Worm (Caenorhabditis elegans) whole organism, late embryonic: Measurements from ENCODE around the gene daf-6.
A peak's percentile ranks its signal among the peaks of the same experiment; 100 is the strongest.

Experiments used
- K02D7.2 ChIP-seq: sonication (generic microtip); optimal IDR thresholded peaks from 2 replicates; lab custom pipeline; 2017; ENCODE audit warnings: mild to moderate bottlenecking, missing genetic modification characterization, missing compliant biosample characterization
- T23F11.4 ChIP-seq: fragments of 200-800 bp; sonication (Bioruptor generic); optimal IDR thresholded peaks from 2 replicates; lab custom pipeline; 2018; ENCODE audit warnings: mild to moderate bottlenecking, missing genetic modification characterization, missing compliant biosample characterization
- ahr-1 ChIP-seq: sonication (generic microtip); optimal IDR thresholded peaks from 2 replicates; lab custom pipeline; 2016; ENCODE audit warnings: missing genetic modification characterization, missing compliant biosample characterization
- ceh-19 ChIP-seq: fragments of 200-800 bp; sonication (Bioruptor generic); optimal IDR thresholded peaks from 2 replicates; lab custom pipeline; 2018; ENCODE audit warnings: mild to moderate bottlenecking, missing genetic modification characterization, missing compliant biosample characterization
- ceh-2 ChIP-seq: sonication (generic microtip); optimal IDR thresholded peaks from 2 replicates; lab custom pipeline; 2016; ENCODE audit warnings: missing genotype, missing genetic modification characterization, missing compliant biosample characterization
- ceh-22 ChIP-seq: sonication (generic microtip); optimal IDR thresholded peaks from 2 replicates; lab custom pipeline; 2017; ENCODE audit warnings: missing biosample characterization, missing genetic modification characterization
- ceh-34 ChIP-seq: sonication (generic microtip); optimal IDR thresholded peaks from 2 replicates; lab custom pipeline; 2016; ENCODE audit warnings: mild to moderate bottlenecking, missing genetic modification characterization, missing compliant biosample characterization
- ceh-45 ChIP-seq: fragments of 200-800 bp; sonication (Bioruptor generic); IDR thresholded peaks from 2 replicates; pipeline ENCODE4 v1.3.6; 2022; ENCODE audit warnings: missing genetic modification reagents, missing genetic modification characterization, missing compliant biosample characterization
- ceh-6 ChIP-seq: fragments of 200-800 bp; sonication (Bioruptor generic); optimal IDR thresholded peaks from 2 replicates; lab custom pipeline; 2018; ENCODE audit warnings: mild to moderate bottlenecking, missing genetic modification characterization, missing compliant biosample characterization
- ceh-9 ChIP-seq: sonication (generic microtip); optimal IDR thresholded peaks from 2 replicates; lab custom pipeline; 2016; ENCODE audit warnings: mild to moderate bottlenecking, missing genetic modification characterization, inconsistent platforms, missing compliant biosample characterization
- elt-2 ChIP-seq: sonication (generic microtip); optimal IDR thresholded peaks from 2 replicates; lab custom pipeline; 2016; ENCODE audit warnings: missing genetic modification reagents, missing genetic modification characterization, missing compliant biosample characterization
- elt-4 ChIP-seq: sonication (generic microtip); optimal IDR thresholded peaks from 2 replicates; lab custom pipeline; 2016; ENCODE audit warnings: missing genetic modification characterization, missing compliant biosample characterization
- eyg-1 ChIP-seq: sonication (generic microtip); optimal IDR thresholded peaks from 2 replicates; lab custom pipeline; 2016; ENCODE audit warnings: missing genotype, missing genetic modification characterization, missing compliant biosample characterization
- fax-1 ChIP-seq: sonication (generic microtip); optimal IDR thresholded peaks from 2 replicates; lab custom pipeline; 2016; ENCODE audit warnings: missing genotype, missing genetic modification characterization, missing compliant biosample characterization
- fkh-10 ChIP-seq: fragments of 150-350 bp; optimal IDR thresholded peaks from 2 replicates; lab custom pipeline; 2014; ENCODE audit warnings: missing biosample characterization, missing genetic modification reagents, missing genetic modification characterization
- hlh-13 ChIP-seq: fragments of 200-800 bp; sonication (Bioruptor generic); optimal IDR thresholded peaks from 2 replicates; lab custom pipeline; 2018; ENCODE audit warnings: mild to moderate bottlenecking, missing genetic modification characterization, missing compliant biosample characterization
- hlh-15 ChIP-seq: sonication (generic microtip); optimal IDR thresholded peaks from 2 replicates; lab custom pipeline; 2016; ENCODE audit warnings: missing genetic modification characterization, missing compliant biosample characterization
- hlh-30 ChIP-seq: sonication (generic microtip); optimal IDR thresholded peaks from 2 replicates; lab custom pipeline; 2017; ENCODE audit warnings: antibody characterized with exemption, missing genetic modification characterization, missing compliant biosample characterization; ENCODE audit not compliant: insufficient read depth
- lin-11 ChIP-seq: fragments of 200-800 bp; sonication (Bioruptor generic); optimal IDR thresholded peaks from 2 replicates; lab custom pipeline; 2018; ENCODE audit warnings: mild to moderate bottlenecking, missing genetic modification characterization, missing compliant biosample characterization
- madf-2 ChIP-seq: sonication (generic microtip); optimal IDR thresholded peaks from 2 replicates; lab custom pipeline; 2017; ENCODE audit warnings: missing genetic modification characterization, missing compliant biosample characterization
- mec-3 ChIP-seq: sonication (generic microtip); optimal IDR thresholded peaks from 2 replicates; lab custom pipeline; 2016; ENCODE audit warnings: borderline replicate concordance, missing genetic modification characterization, missing compliant biosample characterization
- nhr-11 ChIP-seq: fragments of 150-350 bp; optimal IDR thresholded peaks from 2 replicates; lab custom pipeline; 2014; ENCODE audit warnings: missing biosample characterization, missing genetic modification characterization
- npax-4 ChIP-seq: sonication (generic microtip); optimal IDR thresholded peaks from 2 replicates; lab custom pipeline; 2016; ENCODE audit warnings: missing genetic modification characterization, missing compliant biosample characterization
- pat-9 ChIP-seq: fragments of 200-800 bp; sonication (Bioruptor generic); optimal IDR thresholded peaks from 2 replicates; lab custom pipeline; 2018; ENCODE audit warnings: mild to moderate bottlenecking, missing genetic modification characterization, moderate library complexity, missing compliant biosample characterization
- pax-1 ChIP-seq: fragments of 150-350 bp; optimal IDR thresholded peaks from 2 replicates; lab custom pipeline; 2014; ENCODE audit warnings: missing biosample characterization, missing genetic modification characterization
- pha-2 ChIP-seq: sonication (generic microtip); optimal IDR thresholded peaks from 2 replicates; lab custom pipeline; 2017; ENCODE audit warnings: mild to moderate bottlenecking, missing genetic modification characterization, missing compliant biosample characterization
- pha-4 ChIP-seq: fragments of 150-350 bp; optimal IDR thresholded peaks from 2 replicates; lab custom pipeline; 2018; ENCODE audit warnings: missing biosample characterization, missing genetic modification reagents, missing genetic modification characterization
- pqm-1 ChIP-seq: sonication (generic microtip); optimal IDR thresholded peaks from 2 replicates; lab custom pipeline; 2016; ENCODE audit warnings: missing genetic modification characterization, missing compliant biosample characterization
- pros-1 ChIP-seq: fragments of 150-350 bp; optimal IDR thresholded peaks from 2 replicates; lab custom pipeline; 2014; ENCODE audit warnings: missing biosample characterization, missing genetic modification reagents, missing genetic modification characterization
- rnt-1 ChIP-seq: sonication (generic microtip); optimal IDR thresholded peaks from 2 replicates; lab custom pipeline; 2016; ENCODE audit warnings: missing genetic modification characterization, missing compliant biosample characterization
- sdc-2 ChIP-seq: sonication (generic microtip); optimal IDR thresholded peaks from 2 replicates; lab custom pipeline; 2016; ENCODE audit warnings: missing genotype, missing genetic modification characterization, missing compliant biosample characterization
- sox-4 ChIP-seq: sonication (generic microtip); optimal IDR thresholded peaks from 2 replicates; lab custom pipeline; 2017; ENCODE audit warnings: mild to moderate bottlenecking, missing genetic modification characterization, inconsistent platforms, missing compliant biosample characterization
- syd-9 ChIP-seq: sonication (generic microtip); optimal IDR thresholded peaks from 2 replicates; lab custom pipeline; 2016; ENCODE audit warnings: mild to moderate bottlenecking, missing genetic modification characterization, moderate library complexity, missing compliant biosample characterization
- tbx-2 ChIP-seq: sonication (generic microtip); optimal IDR thresholded peaks from 2 replicates; lab custom pipeline; 2016; ENCODE audit warnings: missing genetic modification characterization, missing compliant biosample characterization
- tbx-7 ChIP-seq: sonication (generic microtip); optimal IDR thresholded peaks from 2 replicates; lab custom pipeline; 2016; ENCODE audit warnings: missing genotype, missing genetic modification characterization, missing compliant biosample characterization
- ttx-3 ChIP-seq: sonication (generic microtip); optimal IDR thresholded peaks from 2 replicates; lab custom pipeline; 2016; ENCODE audit warnings: missing genetic modification reagents, missing genetic modification characterization, missing compliant biosample characterization
- unc-86 ChIP-seq: sonication (generic microtip); optimal IDR thresholded peaks from 2 replicates; lab custom pipeline; 2016; ENCODE audit warnings: missing genetic modification characterization, missing compliant biosample characterization
- zip-5 ChIP-seq: sonication (generic microtip); optimal IDR thresholded peaks from 2 replicates; lab custom pipeline; 2016; ENCODE audit warnings: missing genetic modification characterization, missing compliant biosample characterization
- ztf-16 ChIP-seq: sonication (generic microtip); optimal IDR thresholded peaks from 2 replicates; lab custom pipeline; 2017; ENCODE audit warnings: missing genetic modification characterization, missing compliant biosample characterization

Gene daf-6

DNA sequence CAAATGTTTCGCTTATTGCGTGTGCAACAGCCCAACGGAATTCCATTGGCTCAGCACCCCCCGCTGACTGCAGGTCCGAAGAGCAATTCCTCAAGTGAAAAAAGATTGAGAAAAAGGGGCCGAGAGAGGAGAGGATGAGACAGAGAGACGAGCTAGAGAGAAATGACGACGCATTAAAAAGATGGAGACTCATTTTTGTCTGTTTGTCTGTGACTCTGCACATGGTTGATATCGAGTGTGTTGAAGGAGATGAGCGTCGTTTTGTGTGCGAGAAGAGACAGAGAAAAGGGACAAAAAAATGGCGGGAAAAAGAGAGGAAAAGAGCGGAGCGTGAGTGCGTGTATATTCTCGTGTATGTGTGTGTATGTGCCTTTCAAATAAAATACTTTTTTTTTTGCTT is 47.3 kb upstream of the daf-6 start (continued):
- TF ChIP-seq hlh-30 (tag; lab: Kevin White, UChicago) (peak; percentile 82), ahr-1 (tag; lab: Kevin White, UChicago) (no peak), hlh-15 (tag; lab: Kevin White, UChicago) (no peak), pqm-1 (tag; lab: Kevin White, UChicago) (no peak), zip-5 (tag; lab: Kevin White, UChicago) (no peak), ceh-2 (tag; lab: Kevin White, UChicago) (peak; percentile 23), unc-86 (no peak), sox-4 (tag; lab: Kevin White, UChicago) (no peak), ceh-45 (GFP tag; lab: Robert Waterston, UW) (no peak), T23F11.4 (GFP tag; lab: Kevin White, UChicago) (no peak), pros-1 (tag; lab: Kevin White, UChicago) (peak; percentile 52), lin-11 (no peak), tbx-2 (tag; lab: Kevin White, UChicago) (peak; percentile 91), pha-2 (peak; percentile 46), fax-1 (tag; lab: Kevin White, UChicago) (no peak), nhr-11 (tag; lab: Kevin White, UChicago) (no peak), ceh-22 (tag; lab: Kevin White, UChicago) (no peak), ztf-16 (tag; lab: Kevin White, UChicago) (no peak), tbx-7 (tag; lab: Kevin White, UChicago) (no peak), hlh-13 (GFP tag; lab: Kevin White, UChicago) (no peak), ceh-34 (peak; percentile 56), fkh-10 (GFP tag; lab: Kevin White, UChicago) (no peak), sdc-2 (peak; percentile 79), pat-9 (no peak), mec-3 (tag; lab: Kevin White, UChicago) (no peak)

- no peak for TF ChIP-seq ceh-9 (tag; lab: Kevin White, UChicago)
- TF ChIP-seq syd-9: no peak
- TF ChIP-seq elt-4 (tag; lab: Kevin White, UChicago): no peak
Observed at ce11 chrX:14842846-14843369, 45.4 kb upstream of the daf-6 start.

ce11 chrX:14844481-14844880 is 43.8 kb upstream of the daf-6 start:
- TF ChIP-seq npax-4 (tag; lab: Kevin White, UChicago) (no peak), ceh-34 (no peak)
- TF ChIP-seq, all 69 proteins: peak for 0

DNA sequence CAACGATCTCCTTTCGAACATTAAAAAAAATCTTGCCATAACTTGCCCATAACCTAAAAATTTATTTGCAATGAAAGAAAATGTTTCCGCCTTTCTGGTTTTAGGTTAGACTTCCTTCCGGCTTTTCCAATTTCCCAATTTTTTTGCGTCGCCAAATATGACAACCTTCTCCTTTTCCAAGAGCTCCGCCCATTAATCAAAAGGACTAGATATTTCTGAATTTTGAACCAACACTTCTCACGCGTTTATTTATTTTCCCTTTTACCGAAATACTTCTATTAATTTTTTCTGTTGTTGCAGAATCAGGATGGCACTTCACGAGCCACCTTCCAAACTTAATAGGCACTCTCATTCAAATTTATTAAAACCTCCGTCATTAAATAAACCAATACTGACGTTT is 42.7 kb upstream of the daf-6 start, which contains the start of gene egrh-1:
Gene egrh-1 (plus strand): TSS at position 301 of the 400 bp plus-strand sequence.
- TF ChIP-seq rnt-1 (tag; lab: Kevin White, UChicago): no peak
- no peak for TF ChIP-seq elt-4 (tag; lab: Kevin White, UChicago)
- no peak for TF ChIP-seq K02D7.2 (tag; lab: Kevin White, UChicago)
- no peak for TF ChIP-seq fax-1 (tag; lab: Kevin White, UChicago)
- no peak for TF ChIP-seq ceh-6
- no peak for TF ChIP-seq pax-1
- no peak for TF ChIP-seq ceh-34
- no peak for TF ChIP-seq elt-2
- no peak for TF ChIP-seq ceh-19 (GFP tag; lab: Kevin White, UChicago)
- TF ChIP-seq ttx-3 (tag; lab: Kevin White, UChicago): no peak
- TF ChIP-seq pha-4 (tag; lab: Kevin White, UChicago): no peak
- no peak for TF ChIP-seq eyg-1
- TF ChIP-seq madf-2: no peak
